Fruit fly (Drosophila melanogaster) whole organism, adult: Measurements from ENCODE around the gene Sec24CD.

ENCODE experiments used
- CG11617 ChIP-seq: fragments of 200-800 bp; sonication (Bioruptor generic); optimal IDR thresholded peaks from 2 replicates; lab custom pipeline; 2017; ENCODE audit warnings: mild to moderate bottlenecking, missing biosample characterization, missing genetic modification reagents, missing genetic modification characterization
- CG12768 ChIP-seq: fragments of 200-800 bp; sonication (Bioruptor generic); optimal IDR thresholded peaks from 2 replicates; lab custom pipeline; 2017; ENCODE audit warnings: missing biosample characterization, missing genetic modification characterization, mild to moderate bottlenecking, moderate library complexity, missing genetic modification reagents
- CG14711 ChIP-seq: fragments of 200-800 bp; sonication (Bioruptor generic); optimal IDR thresholded peaks from 2 replicates; lab custom pipeline; 2018; ENCODE audit warnings: missing biosample characterization, mild to moderate bottlenecking, missing genetic modification characterization, moderate library complexity
- CG1620 ChIP-seq: fragments of 200-800 bp; sonication (Bioruptor generic); optimal IDR thresholded peaks from 2 replicates; lab custom pipeline; 2016; ENCODE audit warnings: missing biosample characterization, missing genetic modification characterization
- CG33017 ChIP-seq: fragments of 200-800 bp; sonication (Bioruptor generic); optimal IDR thresholded peaks from 2 replicates; lab custom pipeline; 2018; ENCODE audit warnings: missing biosample characterization, mild to moderate bottlenecking, missing genetic modification characterization, moderate library complexity
- CG5204 ChIP-seq: fragments of 200-800 bp; sonication (Bioruptor generic); optimal IDR thresholded peaks from 2 replicates; lab custom pipeline; 2016; ENCODE audit warnings: missing biosample characterization, missing genetic modification characterization
- CG7045 ChIP-seq: fragments of 200-800 bp; sonication (Bioruptor generic); optimal IDR thresholded peaks from 2 replicates; lab custom pipeline; 2017; ENCODE audit warnings: missing biosample characterization, mild to moderate bottlenecking, missing genetic modification characterization
- CG7101 ChIP-seq: fragments of 200-800 bp; sonication (Bioruptor generic); optimal IDR thresholded peaks from 2 replicates; lab custom pipeline; 2018; ENCODE audit warnings: missing biosample characterization, mild to moderate bottlenecking, missing genetic modification characterization, moderate library complexity
- Clk ChIP-seq: fragments of 200-800 bp; sonication (Bioruptor generic); optimal IDR thresholded peaks from 2 replicates; lab custom pipeline; 2017; ENCODE audit warnings: missing biosample characterization, missing genetic modification characterization
- Crg-1 ChIP-seq: fragments of 200-800 bp; sonication (Bioruptor generic); optimal IDR thresholded peaks from 2 replicates; lab custom pipeline; 2016; ENCODE audit warnings: missing biosample characterization, missing genetic modification characterization
- Hr96 ChIP-seq: fragments of 200-800 bp; sonication (Bioruptor generic); optimal IDR thresholded peaks from 2 replicates; lab custom pipeline; 2016; ENCODE audit warnings: missing biosample characterization, missing genetic modification characterization
- Mnt ChIP-seq: fragments of 200-800 bp; sonication (Bioruptor generic); optimal IDR thresholded peaks from 2 replicates; lab custom pipeline; 2016; ENCODE audit warnings: missing biosample characterization, mild to moderate bottlenecking, missing genetic modification characterization
- bab1 ChIP-seq: fragments of 200-800 bp; sonication (Bioruptor generic); optimal IDR thresholded peaks from 3 replicates; lab custom pipeline; 2019; ENCODE audit warnings: missing biosample characterization, mild to moderate bottlenecking, missing genetic modification characterization, moderate library complexity
- cic ChIP-seq: fragments of 200-800 bp; sonication (Bioruptor generic); optimal IDR thresholded peaks from 2 replicates; lab custom pipeline; 2017; ENCODE audit warnings: missing biosample characterization, mild to moderate bottlenecking, missing genetic modification characterization, moderate library complexity
- cnc ChIP-seq, 2 experiments: fragments of >200 bp; optimal IDR thresholded peaks; 2 replicates each; lab custom pipeline; 2017
- kay ChIP-seq: fragments of 200-800 bp; sonication (Bioruptor generic); peaks from one replicate; lab custom pipeline; 2016; ENCODE audit warnings: missing biosample characterization, missing genetic modification characterization, borderline replicate concordance
- ovo ChIP-seq: fragments of 200-800 bp; sonication (Bioruptor generic); optimal IDR thresholded peaks from 2 replicates; lab custom pipeline; 2016; ENCODE audit warnings: missing biosample characterization, missing genetic modification characterization
- pad ChIP-seq: fragments of 200-800 bp; sonication (Bioruptor generic); optimal IDR thresholded peaks from 3 replicates; lab custom pipeline; 2017; ENCODE audit warnings: missing biosample characterization, missing genetic modification characterization, mild to moderate bottlenecking, moderate library complexity, missing genetic modification reagents
- tj ChIP-seq: fragments of 200-800 bp; sonication (Bioruptor generic); optimal IDR thresholded peaks from 3 replicates; lab custom pipeline; 2017; ENCODE audit warnings: missing biosample characterization, mild to moderate bottlenecking, missing genetic modification characterization, moderate library complexity
- toe ChIP-seq: fragments of 200-800 bp; sonication (Bioruptor generic); optimal IDR thresholded peaks from 2 replicates; lab custom pipeline; 2016; ENCODE audit warnings: missing biosample characterization, missing genetic modification characterization

Sec24CD gene

DNA sequence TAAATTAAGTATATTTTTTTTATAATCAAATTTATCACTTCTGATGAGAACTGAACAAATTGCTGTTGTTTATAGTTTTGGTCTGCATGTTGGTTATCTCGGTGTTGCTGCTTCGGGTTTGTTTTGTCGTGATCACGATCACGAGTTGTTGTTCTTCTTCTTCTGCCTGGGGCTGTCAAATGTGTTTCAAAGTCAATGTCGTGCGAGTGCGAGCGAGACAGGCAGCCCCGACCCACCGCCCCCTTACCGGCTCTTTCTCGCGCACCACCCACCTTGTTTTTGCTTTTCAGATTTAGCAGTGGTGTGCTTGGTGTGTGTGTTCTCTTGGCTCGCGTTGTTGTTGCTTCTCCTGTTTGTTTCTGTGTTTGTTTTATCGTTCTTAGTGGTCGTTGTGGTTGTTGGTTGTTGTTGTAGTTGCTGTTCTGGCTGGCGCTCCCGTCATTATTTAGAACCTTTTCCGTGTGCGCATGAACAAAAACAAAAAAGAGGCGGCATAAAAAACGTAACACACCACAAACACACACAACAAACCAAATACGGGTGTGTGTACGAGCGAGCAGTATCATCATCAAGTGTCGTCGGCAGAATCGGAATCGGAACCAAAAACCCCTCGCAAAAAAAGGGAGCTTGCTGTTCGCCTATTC, 39.0 kb downstream of the Sec24CD start, which contains the start of gene COX7AL2:
Gene COX7AL2, minus strand, starts transcription at position 438 of the 644 bp plus-strand sequence.
- TF ChIP-seq CG14711 (no peak), tj (GFP tag; lab: Kevin White, UChicago) (no peak), Mnt (GFP tag; lab: Kevin White, UChicago) (no peak), CG7101 (no peak), CG11617 (no peak), CG1620 (GFP tag; lab: Kevin White, UChicago) (no peak), Hr96 (GFP tag; lab: Kevin White, UChicago) (no peak), toe (GFP tag; lab: Kevin White, UChicago) (no peak), cic (GFP tag; lab: Kevin White, UChicago) (peak; percentile 21), CG12768 (peak; percentile 38), kay (GFP tag; lab: Kevin White, UChicago) (peak; percentile 90), Clk (GFP tag; lab: Kevin White, UChicago) (no peak), Crg-1 (GFP tag; lab: Kevin White, UChicago) (no peak), CG33017 (tag; lab: Kevin White, UChicago) (no peak), ovo (GFP tag; lab: Kevin White, UChicago) (no peak), pad (no peak), bab1 (GFP tag; lab: Kevin White, UChicago) (no peak), cnc (optimal IDR thresholded peaks at IDR 0.05; lab: Kevin White, UChicago) (peak; percentile 25 to 34), CG7045 (GFP tag; lab: Kevin White, UChicago) (no peak), CG5204 (GFP tag; lab: Kevin White, UChicago) (no peak)

DNA sequence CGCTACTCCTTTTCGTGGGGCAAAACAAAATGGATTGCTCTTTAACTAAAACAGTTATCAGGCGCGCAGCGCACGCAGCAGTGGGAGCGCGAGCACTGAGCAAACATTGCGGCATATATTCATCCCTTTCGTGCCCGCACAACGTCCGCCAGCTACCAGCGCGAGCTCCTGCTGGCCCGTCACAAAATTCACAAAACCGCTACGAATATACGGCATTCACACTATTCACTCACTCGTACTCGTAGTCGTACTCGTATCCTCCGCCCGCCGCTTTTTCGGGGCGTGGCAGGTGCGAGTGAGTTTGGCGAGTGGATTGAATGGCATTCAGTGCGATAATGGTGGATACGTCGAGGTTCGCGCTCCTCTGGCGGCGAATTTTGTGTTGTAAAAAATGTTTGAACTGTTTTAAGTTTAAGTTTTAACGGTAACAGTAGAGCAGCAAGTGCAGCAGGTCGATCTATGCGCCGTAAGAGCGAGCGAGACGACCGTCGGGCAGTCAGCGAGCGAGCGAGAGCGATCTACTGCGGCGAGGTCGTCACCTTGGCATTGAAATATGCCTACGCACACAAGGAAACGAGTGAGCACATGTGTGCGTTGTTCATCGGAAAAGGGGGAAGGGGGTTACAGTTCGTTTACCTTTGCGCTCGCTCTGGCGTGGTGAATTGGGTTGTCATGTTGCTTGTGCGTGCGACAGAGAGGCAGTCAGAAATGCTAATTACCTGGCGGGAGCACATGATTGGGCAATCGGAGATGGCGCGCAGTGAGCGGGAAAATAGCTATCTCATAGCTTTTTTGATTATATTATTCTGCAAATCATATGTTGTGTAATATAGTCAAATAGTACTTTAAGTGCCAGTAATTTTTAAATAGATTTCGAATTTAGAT, 39.8 kb downstream of the Sec24CD start:
- TF ChIP-seq Clk (GFP tag; lab: Kevin White, UChicago): no peak
- peak; percentile 44 for TF ChIP-seq CG7101
- TF ChIP-seq Mnt (GFP tag; lab: Kevin White, UChicago): peak; percentile 99
- TF ChIP-seq toe (GFP tag; lab: Kevin White, UChicago): peak; percentile 44
- peak; percentile 44 for TF ChIP-seq Crg-1 (GFP tag; lab: Kevin White, UChicago)
- TF ChIP-seq bab1 (GFP tag; lab: Kevin White, UChicago): peak; percentile 37
- peak; percentile 97 for TF ChIP-seq pad
- TF ChIP-seq CG5204 (GFP tag; lab: Kevin White, UChicago): peak; percentile 35
- TF ChIP-seq CG12768: peak; percentile 74
- peak; percentile 32 for TF ChIP-seq CG14711
- TF ChIP-seq CG33017 (tag; lab: Kevin White, UChicago): peak; percentile 45
- peak; percentile 94 for TF ChIP-seq ovo (GFP tag; lab: Kevin White, UChicago)
- TF ChIP-seq Hr96 (GFP tag; lab: Kevin White, UChicago): peak; percentile 49
- peak; percentile 98 for TF ChIP-seq tj (GFP tag; lab: Kevin White, UChicago)
- peak; percentile 17 for TF ChIP-seq CG1620 (GFP tag; lab: Kevin White, UChicago)
- TF ChIP-seq cic (GFP tag; lab: Kevin White, UChicago): peak; percentile 99
- peak; percentile 67 for TF ChIP-seq kay (GFP tag; lab: Kevin White, UChicago)
- TF ChIP-seq CG11617: peak; percentile 53
- no peak for TF ChIP-seq CG7045 (GFP tag; lab: Kevin White, UChicago)
- peak; percentile 28 to 68 for TF ChIP-seq cnc (optimal IDR thresholded peaks at IDR 0.05; lab: Kevin White, UChicago)

DNA sequence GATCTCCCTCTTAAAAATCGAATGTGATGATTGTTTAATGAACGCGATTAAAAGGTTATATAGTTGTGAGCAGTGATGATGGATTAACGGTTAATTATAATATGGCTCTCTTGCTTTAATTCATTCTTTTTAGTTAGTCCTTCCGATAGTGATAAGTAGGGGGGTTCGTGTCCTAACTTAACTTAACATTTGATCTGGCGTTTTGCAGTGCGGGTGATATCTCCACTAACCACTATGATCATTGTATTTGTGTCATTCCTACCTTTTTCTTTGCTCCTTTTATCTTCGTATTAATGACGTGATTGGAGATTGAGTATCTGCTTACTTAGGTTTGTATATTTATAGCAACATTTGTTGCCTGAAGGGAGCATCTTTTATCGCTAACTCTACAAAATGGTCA, 41.3 kb downstream of the Sec24CD start:
- TF ChIP-seq Clk (GFP tag; lab: Kevin White, UChicago) (no peak), pad (peak; percentile 89), CG1620 (GFP tag; lab: Kevin White, UChicago) (no peak), cnc (optimal IDR thresholded peaks at IDR 0.05; lab: Kevin White, UChicago) (no peak), bab1 (GFP tag; lab: Kevin White, UChicago) (no peak), CG12768 (no peak), toe (GFP tag; lab: Kevin White, UChicago) (no peak)

DNA sequence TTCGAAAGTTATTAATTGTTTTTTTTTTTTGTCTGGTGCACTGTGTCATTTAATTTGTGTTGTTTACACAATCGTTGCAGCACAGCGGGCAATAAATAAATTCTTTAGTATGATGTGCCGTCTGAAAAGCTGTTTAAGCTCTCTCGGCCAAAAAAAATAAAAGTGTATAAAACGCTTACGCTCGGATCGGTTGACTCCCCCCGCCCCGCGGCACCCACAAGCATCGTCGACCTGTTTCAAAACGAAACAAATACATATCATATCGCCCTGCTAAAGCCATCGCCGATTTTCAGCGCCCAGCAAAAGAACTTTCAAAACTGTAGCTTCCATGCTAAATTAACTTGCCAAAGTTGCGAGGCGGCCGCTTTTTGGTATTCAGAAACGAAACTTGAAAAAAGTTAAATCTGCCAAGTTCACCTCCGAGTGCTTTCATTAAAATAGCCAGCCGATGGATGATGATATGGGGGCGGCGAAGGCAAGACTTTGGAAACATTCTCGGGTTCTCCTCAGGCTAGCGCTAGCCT, 42.3 kb downstream of the Sec24CD start:
- no peak for TF ChIP-seq CG33017 (tag; lab: Kevin White, UChicago)
- TF ChIP-seq tj (GFP tag; lab: Kevin White, UChicago): peak; percentile 38

DNA sequence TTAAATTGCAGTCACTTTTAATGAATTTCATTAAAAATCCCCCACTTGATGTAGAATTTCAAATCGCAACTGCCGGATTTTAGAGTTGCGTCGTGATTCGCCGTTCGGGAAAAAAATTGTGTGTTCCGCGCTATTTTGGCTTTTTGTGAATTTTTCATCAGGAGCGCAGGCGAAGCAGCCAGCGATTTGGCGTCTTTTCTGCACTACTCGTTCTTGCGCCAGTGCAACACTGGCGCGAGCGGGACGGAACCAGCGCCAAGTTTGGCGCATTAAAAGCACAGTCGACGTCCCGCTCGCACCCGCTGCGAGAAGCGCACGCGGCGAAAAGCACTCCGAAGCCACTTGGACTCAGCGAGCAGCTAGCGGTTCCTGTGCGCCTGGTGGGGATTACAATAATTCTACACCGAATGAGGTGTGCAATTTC, 43.3 kb downstream of the Sec24CD start:
- TF ChIP-seq pad (peak; percentile 86), Crg-1 (GFP tag; lab: Kevin White, UChicago) (peak; percentile 52), tj (GFP tag; lab: Kevin White, UChicago) (peak; percentile 92), CG11617 (peak; percentile 43), CG12768 (peak; percentile 47), cnc (optimal IDR thresholded peaks at IDR 0.05; lab: Kevin White, UChicago) (no peak), CG33017 (tag; lab: Kevin White, UChicago) (peak; percentile 16), CG14711 (peak; percentile 92), Hr96 (GFP tag; lab: Kevin White, UChicago) (peak; percentile 83), bab1 (GFP tag; lab: Kevin White, UChicago) (peak; percentile 85), cic (GFP tag; lab: Kevin White, UChicago) (peak; percentile 95), ovo (GFP tag; lab: Kevin White, UChicago) (peak; percentile 82), kay (GFP tag; lab: Kevin White, UChicago) (no peak), toe (GFP tag; lab: Kevin White, UChicago) (peak; percentile 54), Clk (GFP tag; lab: Kevin White, UChicago) (peak; percentile 3), CG5204 (GFP tag; lab: Kevin White, UChicago) (no peak), Mnt (GFP tag; lab: Kevin White, UChicago) (peak; percentile 99), CG7101 (peak; percentile 39), CG7045 (GFP tag; lab: Kevin White, UChicago) (peak; percentile 29), CG1620 (GFP tag; lab: Kevin White, UChicago) (peak; percentile 76)
